Fruit fly (Drosophila melanogaster) S2 (cell line): ENCODE data around the gene CG34353.

Experiments used
- CG8478 ChIP-seq: fragments of >200 bp; optimal IDR thresholded peaks from 2 replicates; lab custom pipeline; 2018
- CTCF ChIP-seq, 2 experiments: fragments of >200 bp; optimal IDR thresholded peaks; 2 replicates each; lab custom pipeline; 2018

DNA sequence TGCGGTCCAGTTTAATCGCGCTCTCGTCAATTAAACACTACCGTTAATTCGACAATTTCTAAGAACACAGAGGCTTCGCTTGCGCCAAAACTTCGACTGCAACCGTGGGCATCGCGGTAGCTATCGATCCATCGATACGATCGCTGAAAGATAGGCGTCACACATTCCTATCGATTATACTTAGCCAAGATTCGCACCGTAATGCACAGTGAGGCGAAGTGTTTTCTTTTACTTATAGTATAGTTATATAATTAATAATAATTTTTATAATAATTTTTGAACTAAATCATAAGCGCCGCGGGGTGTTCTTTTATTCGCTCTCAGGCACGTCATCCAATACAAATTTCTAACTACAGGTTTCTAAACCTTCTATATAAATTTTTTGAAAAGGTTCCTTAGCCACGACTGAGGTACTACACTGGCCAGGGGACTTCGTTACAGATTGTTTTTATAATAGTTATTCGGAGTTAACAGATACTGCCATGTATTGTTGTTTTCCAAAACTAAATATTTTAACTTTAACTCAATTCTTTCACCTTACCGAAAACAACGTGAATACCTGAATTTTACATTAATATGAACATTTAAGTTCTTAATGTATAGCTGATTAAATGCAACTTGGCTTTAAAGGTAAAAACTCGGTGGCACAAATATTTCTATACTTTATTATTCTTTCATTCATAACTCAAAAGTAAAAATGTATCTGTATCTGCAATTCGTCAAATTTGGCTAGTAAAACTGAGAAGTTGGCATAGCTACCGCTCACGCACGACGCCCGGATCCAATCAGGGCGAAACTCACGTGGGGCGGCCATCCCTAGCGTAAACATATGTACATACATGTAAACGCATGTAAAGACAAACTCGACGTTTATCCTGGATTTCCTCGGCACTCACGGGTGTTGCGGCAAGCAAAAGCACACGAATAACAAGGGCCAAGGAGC lies 32.4 kb upstream of the CG34353 start, which contains the start of the genes NSD and BOD1:
- TF ChIP-seq CG8478 (no peak), CTCF (optimal IDR thresholded peaks at IDR 0.05; lab: Kevin White, UChicago) (no peak)
